Fruit fly (Drosophila melanogaster) whole organism, adult: ENCODE results near the gene CG14316.

ENCODE experiments used
- CG11617 ChIP-seq: fragments of 200-800 bp; sonication (Bioruptor generic); optimal IDR thresholded peaks from 2 replicates; lab custom pipeline; 2017; ENCODE audit warnings: mild to moderate bottlenecking, missing biosample characterization, missing genetic modification reagents, missing genetic modification characterization
- CG12768 ChIP-seq: fragments of 200-800 bp; sonication (Bioruptor generic); optimal IDR thresholded peaks from 2 replicates; lab custom pipeline; 2017; ENCODE audit warnings: missing biosample characterization, missing genetic modification characterization, mild to moderate bottlenecking, moderate library complexity, missing genetic modification reagents
- CG14711 ChIP-seq: fragments of 200-800 bp; sonication (Bioruptor generic); optimal IDR thresholded peaks from 2 replicates; lab custom pipeline; 2018; ENCODE audit warnings: missing biosample characterization, mild to moderate bottlenecking, missing genetic modification characterization, moderate library complexity
- CG1620 ChIP-seq: fragments of 200-800 bp; sonication (Bioruptor generic); optimal IDR thresholded peaks from 2 replicates; lab custom pipeline; 2016; ENCODE audit warnings: missing biosample characterization, missing genetic modification characterization
- CG33017 ChIP-seq: fragments of 200-800 bp; sonication (Bioruptor generic); optimal IDR thresholded peaks from 2 replicates; lab custom pipeline; 2018; ENCODE audit warnings: missing biosample characterization, mild to moderate bottlenecking, missing genetic modification characterization, moderate library complexity
- CG5204 ChIP-seq: fragments of 200-800 bp; sonication (Bioruptor generic); optimal IDR thresholded peaks from 2 replicates; lab custom pipeline; 2016; ENCODE audit warnings: missing biosample characterization, missing genetic modification characterization
- CG7045 ChIP-seq: fragments of 200-800 bp; sonication (Bioruptor generic); optimal IDR thresholded peaks from 2 replicates; lab custom pipeline; 2017; ENCODE audit warnings: missing biosample characterization, mild to moderate bottlenecking, missing genetic modification characterization
- CG7101 ChIP-seq: fragments of 200-800 bp; sonication (Bioruptor generic); optimal IDR thresholded peaks from 2 replicates; lab custom pipeline; 2018; ENCODE audit warnings: missing biosample characterization, mild to moderate bottlenecking, missing genetic modification characterization, moderate library complexity
- Clk ChIP-seq: fragments of 200-800 bp; sonication (Bioruptor generic); optimal IDR thresholded peaks from 2 replicates; lab custom pipeline; 2017; ENCODE audit warnings: missing biosample characterization, missing genetic modification characterization
- Crg-1 ChIP-seq: fragments of 200-800 bp; sonication (Bioruptor generic); optimal IDR thresholded peaks from 2 replicates; lab custom pipeline; 2016; ENCODE audit warnings: missing biosample characterization, missing genetic modification characterization
- Hr96 ChIP-seq: fragments of 200-800 bp; sonication (Bioruptor generic); optimal IDR thresholded peaks from 2 replicates; lab custom pipeline; 2016; ENCODE audit warnings: missing biosample characterization, missing genetic modification characterization
- Mnt ChIP-seq: fragments of 200-800 bp; sonication (Bioruptor generic); optimal IDR thresholded peaks from 2 replicates; lab custom pipeline; 2016; ENCODE audit warnings: missing biosample characterization, mild to moderate bottlenecking, missing genetic modification characterization
- bab1 ChIP-seq: fragments of 200-800 bp; sonication (Bioruptor generic); optimal IDR thresholded peaks from 3 replicates; lab custom pipeline; 2019; ENCODE audit warnings: missing biosample characterization, mild to moderate bottlenecking, missing genetic modification characterization, moderate library complexity
- cic ChIP-seq: fragments of 200-800 bp; sonication (Bioruptor generic); optimal IDR thresholded peaks from 2 replicates; lab custom pipeline; 2017; ENCODE audit warnings: missing biosample characterization, mild to moderate bottlenecking, missing genetic modification characterization, moderate library complexity
- cnc ChIP-seq, 2 experiments: fragments of >200 bp; optimal IDR thresholded peaks; 2 replicates each; lab custom pipeline; 2017
- kay ChIP-seq: fragments of 200-800 bp; sonication (Bioruptor generic); peaks from one replicate; lab custom pipeline; 2016; ENCODE audit warnings: missing biosample characterization, missing genetic modification characterization, borderline replicate concordance
- ovo ChIP-seq: fragments of 200-800 bp; sonication (Bioruptor generic); optimal IDR thresholded peaks from 2 replicates; lab custom pipeline; 2016; ENCODE audit warnings: missing biosample characterization, missing genetic modification characterization
- pad ChIP-seq: fragments of 200-800 bp; sonication (Bioruptor generic); optimal IDR thresholded peaks from 3 replicates; lab custom pipeline; 2017; ENCODE audit warnings: missing biosample characterization, missing genetic modification characterization, mild to moderate bottlenecking, moderate library complexity, missing genetic modification reagents
- tj ChIP-seq: fragments of 200-800 bp; sonication (Bioruptor generic); optimal IDR thresholded peaks from 3 replicates; lab custom pipeline; 2017; ENCODE audit warnings: missing biosample characterization, mild to moderate bottlenecking, missing genetic modification characterization, moderate library complexity
- toe ChIP-seq: fragments of 200-800 bp; sonication (Bioruptor generic); optimal IDR thresholded peaks from 2 replicates; lab custom pipeline; 2016; ENCODE audit warnings: missing biosample characterization, missing genetic modification characterization

The CG14316 gene

dm6 chr3R:18183244-18183643, 31.3 kb downstream of the CG14316 start, which contains the start of gene cdm:
Gene cdm, minus strand, starts transcription at chr3R:18183479.
- TF ChIP-seq bab1 (GFP tag; lab: Kevin White, UChicago): peak; percentile 62
- TF ChIP-seq ovo (GFP tag; lab: Kevin White, UChicago): no peak

- TF ChIP-seq pad (GFP tag; lab: Kevin White, UChicago) (peak; percentile 77), CG1620 (GFP tag; lab: Kevin White, UChicago) (peak; percentile 75), bab1 (GFP tag; lab: Kevin White, UChicago) (peak; percentile 83), cnc (optimal IDR thresholded peaks at IDR 0.05; lab: Kevin White, UChicago) (no peak), CG33017 (tag; lab: Kevin White, UChicago) (peak; percentile 76), cic (GFP tag; lab: Kevin White, UChicago) (peak; percentile 51), ovo (GFP tag; lab: Kevin White, UChicago) (peak; percentile 93), Crg-1 (GFP tag; lab: Kevin White, UChicago) (peak; percentile 85), toe (peak; percentile 59), CG7101 (tag; lab: Kevin White, UChicago) (peak; percentile 85), CG12768 (GFP tag; lab: Kevin White, UChicago) (peak; percentile 84), Mnt (GFP tag; lab: Kevin White, UChicago) (peak; percentile 69), Clk (GFP tag; lab: Kevin White, UChicago) (peak; percentile 24), Hr96 (GFP tag; lab: Kevin White, UChicago) (peak; percentile 72), CG11617 (peak; percentile 80), CG7045 (GFP tag; lab: Kevin White, UChicago) (peak; percentile 62), tj (GFP tag; lab: Kevin White, UChicago) (peak; percentile 32), kay (GFP tag; lab: Kevin White, UChicago) (no peak), CG14711 (tag; lab: Kevin White, UChicago) (peak; percentile 82), CG5204 (GFP tag; lab: Kevin White, UChicago) (no peak)
Observed at dm6 chr3R:18185385-18185784, 33.5 kb downstream of the CG14316 start, which contains the start of the genes Arp5 and CG7208. Gene Arp5, plus strand, starts transcription at chr3R:18185498. Gene CG7208, minus strand, starts transcription at chr3R:18185715.

dm6 chr3R:18188702-18189125, 36.8 kb downstream of the CG14316 start, which contains the start of the genes CG12321 and MED17:
Gene CG12321, minus strand, starts transcription at chr3R:18188707.
Gene MED17, plus strand, starts transcription at chr3R:18189072.
- TF ChIP-seq tj (GFP tag; lab: Kevin White, UChicago) (peak; percentile 67), CG1620 (GFP tag; lab: Kevin White, UChicago) (peak; percentile 91), CG7101 (tag; lab: Kevin White, UChicago) (peak; percentile 93), Clk (GFP tag; lab: Kevin White, UChicago) (peak; percentile 94), CG11617 (peak; percentile 93), kay (GFP tag; lab: Kevin White, UChicago) (no peak), CG12768 (GFP tag; lab: Kevin White, UChicago) (peak; percentile 93), CG5204 (GFP tag; lab: Kevin White, UChicago) (peak; percentile 81), toe (peak; percentile 74), cnc (optimal IDR thresholded peaks at IDR 0.05; lab: Kevin White, UChicago) (no peak), CG33017 (tag; lab: Kevin White, UChicago) (peak; percentile 83), Mnt (GFP tag; lab: Kevin White, UChicago) (peak; percentile 75), cic (GFP tag; lab: Kevin White, UChicago) (peak; percentile 62), Crg-1 (GFP tag; lab: Kevin White, UChicago) (peak; percentile 96), ovo (GFP tag; lab: Kevin White, UChicago) (peak; percentile 87), pad (GFP tag; lab: Kevin White, UChicago) (peak; percentile 91), Hr96 (GFP tag; lab: Kevin White, UChicago) (no peak), bab1 (GFP tag; lab: Kevin White, UChicago) (peak; percentile 63), CG7045 (GFP tag; lab: Kevin White, UChicago) (peak; percentile 94), CG14711 (tag; lab: Kevin White, UChicago) (peak; percentile 89)

dm6 chr3R:18191867-18192266, 39.9 kb downstream of the CG14316 start, which contains the start of gene CG14313:
Gene CG14313, minus strand, starts transcription at chr3R:18191967.
- TF ChIP-seq CG7045 (GFP tag; lab: Kevin White, UChicago) (no peak), pad (GFP tag; lab: Kevin White, UChicago) (no peak)

- TF ChIP-seq cnc (optimal IDR thresholded peaks at IDR 0.05; lab: Kevin White, UChicago) (no peak), CG12768 (GFP tag; lab: Kevin White, UChicago) (no peak), Clk (GFP tag; lab: Kevin White, UChicago) (no peak), ovo (GFP tag; lab: Kevin White, UChicago) (no peak), CG33017 (tag; lab: Kevin White, UChicago) (no peak), pad (GFP tag; lab: Kevin White, UChicago) (no peak), tj (GFP tag; lab: Kevin White, UChicago) (no peak), Mnt (GFP tag; lab: Kevin White, UChicago) (no peak), Hr96 (GFP tag; lab: Kevin White, UChicago) (no peak), CG7101 (tag; lab: Kevin White, UChicago) (no peak), Crg-1 (GFP tag; lab: Kevin White, UChicago) (no peak), toe (no peak), bab1 (GFP tag; lab: Kevin White, UChicago) (no peak), CG14711 (tag; lab: Kevin White, UChicago) (no peak), kay (GFP tag; lab: Kevin White, UChicago) (no peak), CG5204 (GFP tag; lab: Kevin White, UChicago) (no peak), CG1620 (GFP tag; lab: Kevin White, UChicago) (no peak), CG11617 (no peak), CG7045 (GFP tag; lab: Kevin White, UChicago) (no peak)
Observed at dm6 chr3R:18195295-18195694, 43.4 kb downstream of the CG14316 start.
